Worm (Caenorhabditis elegans) whole organism, young adult: ENCODE results near the gene alh-8.

Source experiments
- C06A6.2 ChIP-seq: fragments of 200-800 bp; sonication (Bioruptor generic); conservative IDR thresholded peaks from 2 replicates; pipeline ENCODE4 v1.3.6; 2022; ENCODE audit warnings: missing genetic modification characterization, missing compliant biosample characterization
- D2030.7 ChIP-seq: fragments of 200-800 bp; sonication (Bioruptor generic); IDR thresholded peaks from 2 replicates; pipeline ENCODE4 v1.3.6; 2022; ENCODE audit warnings: missing genetic modification reagents, missing genetic modification characterization, missing compliant biosample characterization
- F10E7.11 ChIP-seq: sonication (generic microtip); optimal IDR thresholded peaks from 2 replicates; lab custom pipeline; 2017; ENCODE audit warnings: mild to moderate bottlenecking, missing genetic modification characterization, moderate library complexity, missing compliant biosample characterization
- F23B12.7 ChIP-seq: sonication (generic microtip); optimal IDR thresholded peaks from 2 replicates; lab custom pipeline; 2017; ENCODE audit warnings: missing genetic modification characterization, mild to moderate bottlenecking, missing compliant biosample characterization, antibody characterized with exemption, moderate library complexity; ENCODE audit not compliant: insufficient read depth
- F33H1.4 ChIP-seq: fragments of 200-800 bp; sonication (Bioruptor generic); IDR thresholded peaks from 2 replicates; pipeline ENCODE4 v1.3.6; 2022; ENCODE audit warnings: missing genetic modification reagents, missing genetic modification characterization, missing compliant biosample characterization
- F55B11.4 ChIP-seq: sonication (generic microtip); optimal IDR thresholded peaks from 2 replicates; lab custom pipeline; 2016; ENCODE audit warnings: missing compliant biosample characterization, missing genetic modification characterization, borderline replicate concordance; ENCODE audit not compliant: insufficient read depth
- Y56A3A.18 ChIP-seq: fragments of 200-800 bp; sonication (Bioruptor generic); IDR thresholded peaks from 2 replicates; pipeline ENCODE4 v1.3.6; 2022; ENCODE audit warnings: missing genetic modification reagents, missing genetic modification characterization, missing compliant biosample characterization
- Y79H2A.3 ChIP-seq: fragments of 200-800 bp; sonication (Bioruptor generic); conservative IDR thresholded peaks from 2 replicates; pipeline ENCODE4 v1.3.6; 2022; ENCODE audit warnings: missing genetic modification reagents, missing genetic modification characterization, missing compliant biosample characterization
- akir-1 ChIP-seq: fragments of 200-800 bp; sonication (Bioruptor generic); optimal IDR thresholded peaks from 2 replicates; lab custom pipeline; 2018; ENCODE audit warnings: mild to moderate bottlenecking, missing genetic modification characterization, moderate library complexity, missing compliant biosample characterization
- athp-1 ChIP-seq: sonication (generic microtip); optimal IDR thresholded peaks from 2 replicates; lab custom pipeline; 2017; ENCODE audit warnings: mild to moderate bottlenecking, missing genetic modification characterization, missing compliant biosample characterization
- attf-3 ChIP-seq: fragments of 200-800 bp; sonication (Bioruptor generic); conservative IDR thresholded peaks from 2 replicates; pipeline ENCODE4 v1.3.6; 2022; ENCODE audit warnings: missing genetic modification reagents, missing genetic modification characterization, missing compliant biosample characterization
- attf-5 ChIP-seq: fragments of 200-800 bp; sonication (Bioruptor generic); optimal IDR thresholded peaks from 2 replicates; lab custom pipeline; 2018; ENCODE audit warnings: mild to moderate bottlenecking, missing genetic modification characterization, missing compliant biosample characterization
- attf-6 ChIP-seq: fragments of 200-800 bp; sonication (Bioruptor generic); IDR thresholded peaks from 2 replicates; pipeline ENCODE4 v1.3.6; 2022; ENCODE audit warnings: missing genetic modification reagents, missing genetic modification characterization, missing compliant biosample characterization
- bed-2 ChIP-seq: fragments of 200-800 bp; sonication (Bioruptor generic); IDR thresholded peaks from 2 replicates; pipeline ENCODE4 v1.3.6; 2022; ENCODE audit warnings: missing genetic modification reagents, missing genetic modification characterization, missing compliant biosample characterization
- cebp-1 ChIP-seq, 2 experiments: fragments of 200-800 bp in 1 of 2; sonication (Bioruptor generic) in 1 of 2; sonication (generic microtip) in 1 of 2; IDR thresholded peaks in 1 of 2; optimal IDR thresholded peaks in 1 of 2; 2 replicates each; pipeline versions ENCODE4 v1.3.6 to Lab custom; 2017 to 2022; ENCODE audit warnings: missing compliant biosample characterization in 2 of 2, missing genetic modification characterization in 2 of 2, mild to moderate bottlenecking in 1 of 2, missing genetic modification reagents in 1 of 2, moderate library complexity in 1 of 2
- cebp-2 ChIP-seq: fragments of 200-800 bp; sonication (Bioruptor generic); IDR thresholded peaks from 2 replicates; pipeline ENCODE4 v1.3.6; 2022; ENCODE audit warnings: missing genetic modification characterization, missing compliant biosample characterization
- ceh-100 ChIP-seq: fragments of 200-800 bp; sonication (Bioruptor generic); IDR thresholded peaks from 2 replicates; pipeline ENCODE4 v1.3.6; 2022; ENCODE audit warnings: missing genetic modification reagents, missing genetic modification characterization, missing compliant biosample characterization
- ceh-40 ChIP-seq: fragments of 200-800 bp; sonication (Bioruptor generic); IDR thresholded peaks from 2 replicates; pipeline ENCODE4 v1.3.6; 2022; ENCODE audit warnings: missing genetic modification characterization, missing compliant biosample characterization
- dox-1 ChIP-seq: fragments of 200-800 bp; sonication (Bioruptor generic); IDR thresholded peaks from 2 replicates; pipeline ENCODE4 v1.3.6; 2022; ENCODE audit warnings: missing genetic modification reagents, missing genetic modification characterization, missing compliant biosample characterization
- dpff-1 ChIP-seq: sonication (generic microtip); optimal IDR thresholded peaks from 2 replicates; lab custom pipeline; 2017; ENCODE audit warnings: mild to moderate bottlenecking, missing genetic modification characterization, missing compliant biosample characterization
- dpl-1 ChIP-seq: fragments of 150-350 bp; optimal IDR thresholded peaks from 2 replicates; lab custom pipeline; 2014; ENCODE audit warnings: missing biosample characterization, missing genetic modification reagents, missing genetic modification characterization
- egl-18 ChIP-seq: fragments of 200-800 bp; sonication (Bioruptor generic); IDR thresholded peaks from 2 replicates; pipeline ENCODE4 v1.3.6; 2022; ENCODE audit warnings: missing genetic modification reagents, missing genetic modification characterization, missing compliant biosample characterization
- egrh-3 ChIP-seq: fragments of 200-800 bp; sonication (Bioruptor generic); IDR thresholded peaks from 2 replicates; pipeline ENCODE4 v1.3.6; 2022; ENCODE audit warnings: missing genetic modification reagents, missing genetic modification characterization, missing compliant biosample characterization
- ekl-4 ChIP-seq: fragments of 200-800 bp; sonication (Bioruptor generic); IDR thresholded peaks from 2 replicates; pipeline ENCODE4 v1.3.6; 2022; ENCODE audit warnings: missing genetic modification reagents, missing genetic modification characterization, missing compliant biosample characterization
- hlh-26 ChIP-seq: fragments of 200-800 bp; sonication (Bioruptor generic); conservative IDR thresholded peaks from 2 replicates; pipeline ENCODE4 v1.3.6; 2022; ENCODE audit warnings: missing genetic modification reagents, missing genetic modification characterization, missing compliant biosample characterization
- hmg-20 ChIP-seq: fragments of 200-800 bp; sonication (Bioruptor generic); IDR thresholded peaks from 2 replicates; pipeline ENCODE4 v1.3.6; 2022; ENCODE audit warnings: missing genetic modification reagents, missing genetic modification characterization, missing compliant biosample characterization
- hsf-1 ChIP-seq: fragments of 200-800 bp; sonication (Bioruptor generic); IDR thresholded peaks from 2 replicates; pipeline ENCODE4 v1.3.6; 2022; ENCODE audit warnings: missing genetic modification reagents, missing genetic modification characterization, missing compliant biosample characterization
- lin-26 ChIP-seq: fragments of 200-800 bp; sonication (Bioruptor generic); IDR thresholded peaks from 2 replicates; pipeline ENCODE4 v1.3.6; 2022; ENCODE audit warnings: missing genetic modification reagents, missing genetic modification characterization, missing compliant biosample characterization
- lsl-1 ChIP-seq: fragments of 200-800 bp; sonication (Bioruptor generic); optimal IDR thresholded peaks from 2 replicates; lab custom pipeline; 2018; ENCODE audit warnings: mild to moderate bottlenecking, missing genetic modification characterization, moderate library complexity, missing compliant biosample characterization
- madf-8 ChIP-seq: fragments of 200-800 bp; sonication (Bioruptor generic); conservative IDR thresholded peaks from 2 replicates; pipeline ENCODE4 v1.3.6; 2022; ENCODE audit warnings: missing genetic modification reagents, missing genetic modification characterization, missing compliant biosample characterization
- mcd-1 ChIP-seq: fragments of 200-800 bp; sonication (Bioruptor generic); IDR thresholded peaks from 2 replicates; pipeline ENCODE4 v1.3.6; 2022; ENCODE audit warnings: missing genetic modification reagents, missing genetic modification characterization, missing compliant biosample characterization
- rpc-1 ChIP-seq, 2 experiments: fragments of 150-350 bp in 1 of 2; sonication (generic microtip) in 1 of 2; optimal IDR thresholded peaks; 2 replicates each; lab custom pipeline; 2014 to 2018; ENCODE audit warnings: missing biosample characterization in 1 of 2, missing genetic modification characterization in 1 of 2, missing genetic modification reagents in 1 of 2, missing genotype in 1 of 2
- sdz-38 ChIP-seq: sonication (generic microtip); optimal IDR thresholded peaks from 2 replicates; lab custom pipeline; 2016; ENCODE audit warnings: missing genotype, missing genetic modification characterization, missing compliant biosample characterization
- snpc-1.3 ChIP-seq: sonication (generic microtip); optimal IDR thresholded peaks from 2 replicates; lab custom pipeline; 2017; ENCODE audit warnings: missing genetic modification characterization, mild to moderate bottlenecking, missing compliant biosample characterization, antibody characterized with exemption, moderate library complexity, missing genotype, missing genetic modification reagents; ENCODE audit not compliant: insufficient read depth
- tbp1 ChIP-seq: fragments of 200-800 bp; sonication (Bioruptor generic); optimal IDR thresholded peaks from 2 replicates; lab custom pipeline; 2018; ENCODE audit warnings: mild to moderate bottlenecking, missing genetic modification characterization, missing compliant biosample characterization
- xnd-1 ChIP-seq: sonication (generic microtip); optimal IDR thresholded peaks from 2 replicates; lab custom pipeline; 2016; ENCODE audit warnings: missing genotype, missing genetic modification reagents, missing genetic modification characterization, missing compliant biosample characterization
- zfh-2 ChIP-seq: fragments of 200-800 bp; sonication (Bioruptor generic); conservative IDR thresholded peaks from 2 replicates; pipeline ENCODE4 v1.3.6; 2022; ENCODE audit warnings: missing genetic modification reagents, missing genetic modification characterization, missing compliant biosample characterization
- ztf-18 ChIP-seq: sonication (generic microtip); optimal IDR thresholded peaks from 2 replicates; lab custom pipeline; 2016; ENCODE audit warnings: missing genotype, mild to moderate bottlenecking, missing genetic modification characterization, missing compliant biosample characterization
- ztf-28 ChIP-seq: fragments of 200-800 bp; sonication (Bioruptor generic); IDR thresholded peaks from 2 replicates; pipeline ENCODE4 v1.3.6; 2022; ENCODE audit warnings: missing genetic modification reagents, missing genetic modification characterization, missing compliant biosample characterization
- ztf-6 ChIP-seq: fragments of 200-800 bp; sonication (Bioruptor generic); IDR thresholded peaks from 2 replicates; pipeline ENCODE4 v1.3.6; 2022; ENCODE audit warnings: missing genetic modification reagents, missing genetic modification characterization, missing compliant biosample characterization

alh-8 gene

ce11 chrII:11726470-11727106 is 2.3 kb upstream of the alh-8 start, which contains the start of gene F13D12.5 (continued):
- TF ChIP-seq Y79H2A.3 (no peak), attf-3 (peak; percentile 51), ztf-28 (GFP tag; lab: Robert Waterston, UW) (no peak), bed-2 (GFP tag; lab: Robert Waterston, UW) (no peak), hsf-1 (GFP tag; lab: Robert Waterston, UW) (peak; percentile 61; the same call in 1 of the 2 replicates), cebp-2 (GFP tag; lab: Robert Waterston, UW) (no peak), cebp-1 (GFP tag; IDR thresholded peaks at IDR 0.05; lab: Robert Waterston, UW) (no peak), cebp-1 (tag; optimal IDR thresholded peaks at IDR 0.05; lab: Kevin White, UChicago) (peak; percentile 14), D2030.7 (peak; percentile 86), ekl-4 (GFP tag; lab: Robert Waterston, UW) (no peak), snpc-1.3 (peak; percentile 23), dpl-1 (GFP tag; lab: Kevin White, UChicago) (peak; percentile 74), hlh-26 (GFP tag; lab: Robert Waterston, UW) (no peak), ceh-100 (GFP tag; lab: Robert Waterston, UW) (no peak), dpff-1 (tag; lab: Kevin White, UChicago) (no peak), F33H1.4 (peak; percentile 95), dox-1 (GFP tag; lab: Robert Waterston, UW) (peak; percentile 43), lsl-1 (GFP tag; lab: Kevin White, UChicago) (peak; percentile 94), lin-26 (0 out of 2 replicates have a peak, but pooled peaks have one; percentile 60), attf-6 (GFP tag; lab: Robert Waterston, UW) (no peak), hmg-20 (GFP tag; lab: Robert Waterston, UW) (no peak), egrh-3 (GFP tag; lab: Robert Waterston, UW) (peak; percentile 86), attf-5 (GFP tag; lab: Kevin White, UChicago) (peak; percentile 7), tbp1 (GFP tag; lab: Kevin White, UChicago) (peak; percentile 2), F55B11.4 (tag; lab: Kevin White, UChicago) (no peak), Y56A3A.18 (GFP tag; lab: Robert Waterston, UW) (0 out of 2 replicates have a peak, but pooled peaks have one; percentile 40), zfh-2 (GFP tag; lab: Robert Waterston, UW) (peak; percentile 87), C06A6.2 (GFP tag; lab: Robert Waterston, UW) (no peak), madf-8 (GFP tag; lab: Robert Waterston, UW) (peak; percentile 89), ztf-6 (GFP tag; lab: Robert Waterston, UW) (no peak), F10E7.11 (tag; lab: Kevin White, UChicago) (no peak), athp-1 (tag; lab: Kevin White, UChicago) (peak; percentile 32), ceh-40 (GFP tag; lab: Robert Waterston, UW) (no peak), sdz-38 (no peak), akir-1 (no peak), ztf-18 (tag; lab: Kevin White, UChicago) (peak; percentile 6), egl-18 (no peak), F23B12.7 (tag; lab: Kevin White, UChicago) (no peak), xnd-1 (peak; percentile 82), rpc-1 (optimal IDR thresholded peaks at IDR 0.05; lab: Kevin White, UChicago) (no peak), rpc-1 (tag; optimal IDR thresholded peaks at IDR 0.05; lab: Kevin White, UChicago) (no peak), mcd-1 (GFP tag; lab: Robert Waterston, UW) (peak; percentile 43; the same call in 1 of the 2 replicates)
